Worm (Caenorhabditis elegans) whole organism, mixed stage, embryonic: ENCODE data around the gene R74.2.

Source experiments
- ces-1 ChIP-seq: fragments of 150-350 bp; optimal IDR thresholded peaks from 2 replicates; lab custom pipeline; 2014; ENCODE audit warnings: missing biosample characterization, missing genetic modification reagents, missing genetic modification characterization
- elt-1 ChIP-seq: sonication (generic microtip); optimal IDR thresholded peaks from 2 replicates; lab custom pipeline; 2017; ENCODE audit warnings: missing genetic modification characterization, mild to moderate bottlenecking, missing compliant biosample characterization, antibody characterized with exemption, moderate library complexity, borderline replicate concordance; ENCODE audit not compliant: insufficient read depth
- elt-3 ChIP-seq: fragments of 150-350 bp; optimal IDR thresholded peaks from 2 replicates; lab custom pipeline; 2014; ENCODE audit warnings: missing biosample characterization, missing genetic modification characterization
- flh-1 ChIP-seq: fragments of 200-800 bp; sonication (Bioruptor generic); optimal IDR thresholded peaks from 2 replicates; lab custom pipeline; 2018; ENCODE audit warnings: mild to moderate bottlenecking, missing genetic modification characterization, moderate library complexity, missing compliant biosample characterization
- lin-13 ChIP-seq: fragments of 150-350 bp; optimal IDR thresholded peaks from 2 replicates; lab custom pipeline; 2014; ENCODE audit warnings: missing biosample characterization, missing genetic modification characterization
- lsy-2 ChIP-seq: fragments of 150-350 bp; optimal IDR thresholded peaks from 2 replicates; lab custom pipeline; 2014; ENCODE audit warnings: missing biosample characterization, missing genetic modification characterization
- mab-5 ChIP-seq: fragments of 150-350 bp; optimal IDR thresholded peaks from 2 replicates; lab custom pipeline; 2014; ENCODE audit warnings: missing biosample characterization, missing genetic modification characterization
- nhr-12 ChIP-seq: fragments of 150-350 bp; optimal IDR thresholded peaks from 2 replicates; lab custom pipeline; 2014; ENCODE audit warnings: missing biosample characterization, missing genetic modification characterization
- nhr-237 ChIP-seq: fragments of 150-350 bp; optimal IDR thresholded peaks from 2 replicates; lab custom pipeline; 2014; ENCODE audit warnings: missing biosample characterization, missing genetic modification characterization
- snpc-4 ChIP-seq: fragments of 150-350 bp; optimal IDR thresholded peaks from 2 replicates; lab custom pipeline; 2014; ENCODE audit warnings: missing biosample characterization, missing genetic modification characterization
- unc-39 ChIP-seq: fragments of 150-350 bp; optimal IDR thresholded peaks from 2 replicates; lab custom pipeline; 2014; ENCODE audit warnings: missing biosample characterization, missing genetic modification characterization
- unc-62 ChIP-seq: fragments of 150-350 bp; optimal IDR thresholded peaks from 2 replicates; lab custom pipeline; 2014; ENCODE audit warnings: missing biosample characterization, missing genetic modification reagents, missing genetic modification characterization

DNA sequence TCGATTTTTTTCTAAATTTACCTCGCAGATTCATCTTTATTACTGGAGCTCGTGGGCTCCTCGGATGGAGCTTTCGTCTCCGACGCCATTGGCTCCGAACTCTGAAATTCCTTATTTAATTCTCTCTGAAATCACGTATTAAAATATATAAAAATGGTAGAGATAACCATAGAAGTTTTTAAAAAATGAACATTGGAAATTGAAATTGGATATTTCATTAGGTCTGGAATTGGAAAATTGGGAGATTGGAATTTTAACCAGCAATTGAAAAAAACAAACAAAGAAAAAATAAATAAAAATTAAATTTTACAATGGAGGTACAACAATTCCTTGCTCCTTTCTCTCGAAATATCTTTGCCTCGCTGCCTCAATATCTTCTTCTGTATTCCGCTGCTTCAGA lies 21.2 kb upstream of the R74.2 start, which contains the start of gene rnf-5:
- TF ChIP-seq nhr-237 (tag; lab: Kevin White, UChicago) (no peak), unc-39 (tag; lab: Kevin White, UChicago) (no peak), lsy-2 (tag; lab: Kevin White, UChicago) (no peak), snpc-4 (no peak), nhr-12 (tag; lab: Kevin White, UChicago) (no peak), ces-1 (GFP tag; lab: Kevin White, UChicago) (no peak), elt-1 (tag; lab: Kevin White, UChicago) (no peak), lin-13 (tag; lab: Kevin White, UChicago) (no peak), mab-5 (tag; lab: Kevin White, UChicago) (no peak), elt-3 (tag; lab: Kevin White, UChicago) (no peak), flh-1 (GFP tag; lab: Kevin White, UChicago) (no peak), unc-62 (no peak)
